Fruit fly (Drosophila melanogaster): ENCODE measurements around the gene CG16890.

Gene CG16890

DNA sequence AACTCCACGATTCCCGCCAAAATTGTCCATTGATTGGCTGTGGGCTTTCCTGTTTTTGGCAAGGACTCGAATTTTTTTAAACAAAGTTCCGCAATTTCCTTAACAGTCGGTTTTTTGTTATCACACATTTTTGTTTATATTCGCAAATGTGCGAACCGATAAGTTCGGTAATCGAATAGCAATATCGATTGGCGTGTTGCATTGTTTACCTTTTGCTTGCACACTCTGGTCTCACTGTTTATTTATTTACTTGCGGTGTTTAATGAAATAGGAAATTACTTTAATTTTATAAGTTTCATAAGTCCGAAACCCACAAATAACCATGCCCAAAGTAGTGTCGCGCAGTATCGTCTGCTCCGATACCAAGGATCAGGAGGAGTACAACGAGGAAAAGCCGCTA, 27.2 kb upstream of the CG16890 start, which contains the start of the genes Adat1 and CG16865 (continued):
- no peak for TF ChIP-seq CG3065 (GFP tag; optimal IDR thresholded peaks at IDR 0.05)
- TF ChIP-seq grau (tag; optimal IDR thresholded peaks at IDR 0.05): no peak
- no peak for TF ChIP-seq Oaz (GFP tag; IDR thresholded peaks at IDR 0.05)
- no peak for TF ChIP-seq CG6254 (GFP tag; optimal IDR thresholded peaks at IDR 0.05)
- no peak for TF ChIP-seq cas (GFP tag; IDR thresholded peaks at IDR 0.05)
- no peak for TF ChIP-seq lov (optimal IDR thresholded peaks at IDR 0.05)
- no peak for TF ChIP-seq lov (GFP tag; IDR thresholded peaks at IDR 0.05)
- no peak for TF ChIP-seq ERR (GFP tag; optimal IDR thresholded peaks at IDR 0.05)
- no peak for TF ChIP-seq CG12299 (tag; optimal IDR thresholded peaks at IDR 0.05)
- no peak for TF ChIP-seq maf-S (GFP tag; optimal IDR thresholded peaks at IDR 0.05)
- TF ChIP-seq CG18619 (GFP tag; optimal IDR thresholded peaks at IDR 0.05): no peak
- no peak for TF ChIP-seq gt (GFP tag; IDR thresholded peaks at IDR 0.05)
- TF ChIP-seq CG5245 (GFP tag; optimal IDR thresholded peaks at IDR 0.05): no peak
- no peak for TF ChIP-seq CG10321 (GFP tag; IDR thresholded peaks at IDR 0.05)
- TF ChIP-seq slbo (GFP tag; IDR thresholded peaks at IDR 0.05): no peak
- peak; percentile 98 for TF ChIP-seq CG11560 (tag; IDR thresholded peaks at IDR 0.05)
- TF ChIP-seq br (optimal IDR thresholded peaks at IDR 0.05): no peak
- TF ChIP-seq CG8290 (GFP tag; optimal IDR thresholded peaks at IDR 0.05): no peak
- no peak for TF ChIP-seq CG8290 (tag; optimal IDR thresholded peaks at IDR 0.05)
- TF ChIP-seq al (GFP tag; IDR thresholded peaks at IDR 0.05): no peak
- no peak for TF ChIP-seq zfh2 (GFP tag; optimal IDR thresholded peaks at IDR 0.05)
- TF ChIP-seq NK7.1 (GFP tag; optimal IDR thresholded peaks at IDR 0.05): no peak
- TF ChIP-seq Myb (GFP tag; optimal IDR thresholded peaks at IDR 0.05): peak; percentile 26
- TF ChIP-seq Bdp1 (GFP tag; optimal IDR thresholded peaks at IDR 0.05): no peak
- no peak for TF ChIP-seq kni (GFP tag; optimal IDR thresholded peaks at IDR 0.05)
- TF ChIP-seq nau (GFP tag; optimal IDR thresholded peaks at IDR 0.05): no peak
- no peak for TF ChIP-seq gsb (GFP tag; IDR thresholded peaks at IDR 0.05)
- TF ChIP-seq Opbp (GFP tag; IDR thresholded peaks at IDR 0.05; ENCODE audit: partially characterized antibody): 0 out of 3 replicates have a peak, but pooled peaks have one; percentile 31
- TF ChIP-seq ro (GFP tag; IDR thresholded peaks at IDR 0.05): no peak
- no peak for TF ChIP-seq tx (GFP tag; optimal IDR thresholded peaks at IDR 0.05)
- TF ChIP-seq Sox100B (GFP tag; optimal IDR thresholded peaks at IDR 0.05): no peak
- no peak for TF ChIP-seq CG6854 (GFP tag; optimal IDR thresholded peaks at IDR 0.05)
- no peak for TF ChIP-seq CG10979 (tag; optimal IDR thresholded peaks at IDR 0.05)
- no peak for TF ChIP-seq scrt (GFP tag; optimal IDR thresholded peaks at IDR 0.05)
- peak; percentile 53 for TF ChIP-seq BEAF-32 (GFP tag; optimal IDR thresholded peaks at IDR 0.05)
- no peak for TF ChIP-seq Neu2 (GFP tag; optimal IDR thresholded peaks at IDR 0.05; ENCODE audit: borderline replicate concordance)
- TF ChIP-seq bowl (GFP tag; IDR thresholded peaks at IDR 0.05): no peak
- no peak for TF ChIP-seq sens-2 (GFP tag; IDR thresholded peaks at IDR 0.05)
- TF ChIP-seq CG6654 (GFP tag; optimal IDR thresholded peaks at IDR 0.05): no peak
- no peak for TF ChIP-seq CG8359 (GFP tag; optimal IDR thresholded peaks at IDR 0.05; ENCODE audit: borderline replicate concordance)
- no peak for TF ChIP-seq da (GFP tag; optimal IDR thresholded peaks at IDR 0.05)
- TF ChIP-seq Atf6 (GFP tag; IDR thresholded peaks at IDR 0.05): no peak
- peak; percentile 14 for TF ChIP-seq Lhr (GFP tag; optimal IDR thresholded peaks at IDR 0.05)
- peak; percentile 46 for TF ChIP-seq MESR4 (GFP tag; optimal IDR thresholded peaks at IDR 0.05)
- no peak for TF ChIP-seq CG6765 (GFP tag; optimal IDR thresholded peaks at IDR 0.05)
- no peak for TF ChIP-seq tup (GFP tag; optimal IDR thresholded peaks at IDR 0.05)
- TF ChIP-seq sob (GFP tag; IDR thresholded peaks at IDR 0.05): no peak
- TF ChIP-seq Lpt (GFP tag; optimal IDR thresholded peaks at IDR 0.05): no peak
- no peak for TF ChIP-seq Drgx (GFP tag; IDR thresholded peaks at IDR 0.05)
- peak; percentile 59 for TF ChIP-seq CG2116 (GFP tag; optimal IDR thresholded peaks at IDR 0.05)
- TF ChIP-seq sd (tag; optimal IDR thresholded peaks at IDR 0.05): no peak
- TF ChIP-seq Dip3 (GFP tag; optimal IDR thresholded peaks at IDR 0.05): no peak
- TF ChIP-seq Antp (GFP tag; optimal IDR thresholded peaks at IDR 0.05): no peak
